Worm (Caenorhabditis elegans) whole organism, L2 larva: ENCODE measurements around the gene F13H8.1.
A peak's percentile ranks its signal among the peaks of the same experiment; 100 is the strongest.

Source experiments
- F13H6.1 ChIP-seq: sonication (generic microtip); optimal IDR thresholded peaks from 2 replicates; lab custom pipeline; 2016; ENCODE audit warnings: missing genetic modification characterization, missing compliant biosample characterization
- R02D3.7 ChIP-seq: fragments of 150-350 bp; optimal IDR thresholded peaks from 2 replicates; lab custom pipeline; 2014; ENCODE audit warnings: missing biosample characterization, missing genetic modification characterization
- Y55F3AM.14 ChIP-seq: fragments of 200-800 bp; sonication (Bioruptor generic); optimal IDR thresholded peaks from 2 replicates; lab custom pipeline; 2018; ENCODE audit warnings: mild to moderate bottlenecking, missing genetic modification characterization, missing compliant biosample characterization
- ZK546.5 ChIP-seq: sonication (generic microtip); optimal IDR thresholded peaks from 2 replicates; lab custom pipeline; 2017; ENCODE audit warnings: missing biosample characterization, missing genetic modification characterization
- alr-1 ChIP-seq: fragments of 150-350 bp; optimal IDR thresholded peaks from 2 replicates; lab custom pipeline; 2014; ENCODE audit warnings: missing biosample characterization, missing genetic modification characterization
- aly-2 ChIP-seq: fragments of 150-350 bp; optimal IDR thresholded peaks from 2 replicates; lab custom pipeline; 2014; ENCODE audit warnings: missing biosample characterization, missing genetic modification characterization
- ama-1 ChIP-seq: fragments of 150-350 bp; optimal IDR thresholded peaks from 2 replicates; lab custom pipeline; 2018; ENCODE audit warnings: inconsistent platforms
- blmp-1 ChIP-seq: sonication (generic microtip); optimal IDR thresholded peaks from 2 replicates; lab custom pipeline; 2017; ENCODE audit warnings: missing genetic modification characterization, mild to moderate bottlenecking, missing compliant biosample characterization, antibody characterized with exemption, moderate library complexity; ENCODE audit not compliant: insufficient read depth
- ceh-16 ChIP-seq: fragments of 150-350 bp; optimal IDR thresholded peaks from 2 replicates; lab custom pipeline; 2014; ENCODE audit warnings: missing biosample characterization, missing genetic modification characterization
- ceh-82 ChIP-seq: fragments of 150-350 bp; optimal IDR thresholded peaks from 2 replicates; lab custom pipeline; 2014; ENCODE audit warnings: missing biosample characterization, missing genetic modification characterization
- crh-2 ChIP-seq: sonication (generic microtip); optimal IDR thresholded peaks from 2 replicates; lab custom pipeline; 2017; ENCODE audit warnings: missing biosample characterization, missing genetic modification characterization
- dmd-4 ChIP-seq: sonication (generic microtip); optimal IDR thresholded peaks from 2 replicates; lab custom pipeline; 2017; ENCODE audit warnings: missing biosample characterization, missing genetic modification characterization
- egl-27 ChIP-seq: sonication (generic microtip); optimal IDR thresholded peaks from 3 replicates; lab custom pipeline; 2017; ENCODE audit warnings: missing biosample characterization, missing genetic modification reagents, missing genetic modification characterization
- elt-1 ChIP-seq: fragments of 150-350 bp; optimal IDR thresholded peaks from 2 replicates; lab custom pipeline; 2014; ENCODE audit warnings: missing biosample characterization, missing genetic modification characterization
- elt-3 ChIP-seq: sonication (generic microtip); optimal IDR thresholded peaks from 2 replicates; lab custom pipeline; 2017; ENCODE audit warnings: missing biosample characterization, missing genetic modification characterization
- fos-1 ChIP-seq: fragments of 150-350 bp; optimal IDR thresholded peaks from 2 replicates; lab custom pipeline; 2014; ENCODE audit warnings: missing biosample characterization, missing genetic modification characterization
- gmeb-1 ChIP-seq: fragments of 150-350 bp; optimal IDR thresholded peaks from 2 replicates; lab custom pipeline; 2014; ENCODE audit warnings: missing biosample characterization, missing genetic modification characterization
- lin-11 ChIP-seq: fragments of 150-350 bp; sonication (generic microtip); optimal IDR thresholded peaks from 2 replicates; lab custom pipeline; 2014; ENCODE audit warnings: missing biosample characterization, missing genetic modification characterization, inconsistent platforms, mixed read lengths
- lin-13 ChIP-seq: fragments of 150-350 bp; optimal IDR thresholded peaks from 2 replicates; lab custom pipeline; 2014; ENCODE audit warnings: missing biosample characterization, missing genetic modification reagents, missing genetic modification characterization
- lin-39 ChIP-seq: fragments of 150-350 bp; optimal IDR thresholded peaks from 2 replicates; lab custom pipeline; 2014; ENCODE audit warnings: missing biosample characterization, missing genetic modification reagents, missing genetic modification characterization
- lsy-2 ChIP-seq, 2 experiments: fragments of 150-350 bp in 1 of 2; sonication (generic microtip) in 1 of 2; optimal IDR thresholded peaks; 2 replicates each; lab custom pipeline; 2014 to 2017; ENCODE audit warnings: missing biosample characterization in 2 of 2, missing genetic modification characterization in 2 of 2
- mbf-1 ChIP-seq: sonication (generic microtip); optimal IDR thresholded peaks from 2 replicates; lab custom pipeline; 2017; ENCODE audit warnings: missing biosample characterization, missing genetic modification characterization
- mdl-1 ChIP-seq, 2 experiments: fragments of 150-350 bp in 1 of 2; sonication (generic microtip) in 1 of 2; optimal IDR thresholded peaks; 2 replicates each; lab custom pipeline; 2017; ENCODE audit warnings: missing biosample characterization in 2 of 2, missing genetic modification characterization in 2 of 2
- nhr-11 ChIP-seq: fragments of 150-350 bp; optimal IDR thresholded peaks from 2 replicates; lab custom pipeline; 2014; ENCODE audit warnings: missing biosample characterization, missing genetic modification characterization
- nhr-12 ChIP-seq: fragments of 150-350 bp; optimal IDR thresholded peaks from 2 replicates; lab custom pipeline; 2014; ENCODE audit warnings: missing biosample characterization, missing genetic modification characterization
- nhr-21 ChIP-seq: fragments of 150-350 bp; optimal IDR thresholded peaks from 2 replicates; lab custom pipeline; 2014; ENCODE audit warnings: missing biosample characterization, missing genetic modification characterization
- nhr-23 ChIP-seq: fragments of 150-350 bp; optimal IDR thresholded peaks from 2 replicates; lab custom pipeline; 2014; ENCODE audit warnings: missing biosample characterization, missing genetic modification reagents, missing genetic modification characterization
- nhr-237 ChIP-seq: fragments of 150-350 bp; optimal IDR thresholded peaks from 2 replicates; lab custom pipeline; 2014; ENCODE audit warnings: missing biosample characterization, missing genetic modification characterization
- nhr-25 ChIP-seq: fragments of 150-350 bp; sonication (generic microtip); optimal IDR thresholded peaks from 3 replicates; lab custom pipeline; 2014; ENCODE audit warnings: missing biosample characterization, missing genetic modification characterization
- nhr-6 ChIP-seq: fragments of 150-350 bp; optimal IDR thresholded peaks from 2 replicates; lab custom pipeline; 2014; ENCODE audit warnings: missing biosample characterization, missing genetic modification characterization
- nhr-77 ChIP-seq: fragments of 150-350 bp; optimal IDR thresholded peaks from 2 replicates; lab custom pipeline; 2014; ENCODE audit warnings: missing biosample characterization, missing genetic modification characterization
- peb-1 ChIP-seq: fragments of 150-350 bp; optimal IDR thresholded peaks from 2 replicates; lab custom pipeline; 2014; ENCODE audit warnings: missing biosample characterization, missing genetic modification characterization
- sem-4 ChIP-seq: fragments of 150-350 bp; optimal IDR thresholded peaks from 2 replicates; lab custom pipeline; 2014; ENCODE audit warnings: missing biosample characterization, missing genetic modification reagents, missing genetic modification characterization
- skn-1 ChIP-seq: sonication (generic microtip); optimal IDR thresholded peaks from 2 replicates; lab custom pipeline; 2017; ENCODE audit warnings: missing biosample characterization, missing genetic modification characterization
- sma-3 ChIP-seq: sonication (generic microtip); optimal IDR thresholded peaks from 2 replicates; lab custom pipeline; 2016; ENCODE audit warnings: missing genetic modification reagents, missing genetic modification characterization, missing compliant biosample characterization
- sma-9 ChIP-seq, 2 experiments: fragments of 150-350 bp in 1 of 2; sonication (generic microtip) in 1 of 2; optimal IDR thresholded peaks; 2 replicates each; lab custom pipeline; 2014 to 2016; ENCODE audit warnings: missing genetic modification characterization in 2 of 2, mild to moderate bottlenecking in 1 of 2, missing biosample characterization in 1 of 2, missing compliant biosample characterization in 1 of 2, missing genetic modification reagents in 1 of 2, moderate library complexity in 1 of 2
- snpc-4 ChIP-seq: fragments of 150-350 bp; optimal IDR thresholded peaks from 2 replicates; lab custom pipeline; 2014; ENCODE audit warnings: missing biosample characterization, missing genetic modification characterization
- unc-39 ChIP-seq: fragments of 150-350 bp; optimal IDR thresholded peaks from 2 replicates; lab custom pipeline; 2014; ENCODE audit warnings: missing biosample characterization, missing genetic modification characterization
- unc-55 ChIP-seq: fragments of 150-350 bp; sonication (generic microtip); optimal IDR thresholded peaks from 3 replicates; lab custom pipeline; 2014; ENCODE audit warnings: missing biosample characterization, missing genetic modification reagents, missing genetic modification characterization
- unc-62 ChIP-seq: fragments of 150-350 bp; optimal IDR thresholded peaks from 2 replicates; lab custom pipeline; 2014; ENCODE audit warnings: missing biosample characterization, missing genetic modification reagents, missing genetic modification characterization
- ztf-11 ChIP-seq: sonication (generic microtip); optimal IDR thresholded peaks from 2 replicates; lab custom pipeline; 2017; ENCODE audit warnings: missing biosample characterization, missing genetic modification characterization
- ztf-4 ChIP-seq: fragments of 150-350 bp; optimal IDR thresholded peaks from 2 replicates; lab custom pipeline; 2014; ENCODE audit warnings: missing biosample characterization, missing genetic modification characterization

The F13H8.1 gene

ce11 chrII:6309198-6309597, 26.0 kb downstream of the F13H8.1 start, which contains the start of gene glb-10:
Gene glb-10 (minus strand): TSS chrII:6309298.
- TF ChIP-seq Y55F3AM.14 (GFP tag; lab: Kevin White, UChicago) (no peak), nhr-12 (no peak), nhr-11 (no peak), lin-11 (tag; lab: Kevin White, UChicago) (no peak), F13H6.1 (tag; lab: Kevin White, UChicago) (no peak), nhr-237 (tag; lab: Kevin White, UChicago) (no peak), mbf-1 (tag; lab: Kevin White, UChicago) (no peak), ama-1 (lab: Kevin White, UChicago) (no peak), R02D3.7 (no peak), blmp-1 (tag; lab: Kevin White, UChicago) (no peak), unc-62 (GFP tag; lab: Kevin White, UChicago) (no peak), elt-1 (tag; lab: Kevin White, UChicago) (no peak), nhr-77 (tag; lab: Kevin White, UChicago) (no peak), elt-3 (tag; lab: Kevin White, UChicago) (no peak), lsy-2 (tag; optimal IDR thresholded peaks at IDR 0.05; lab: Kevin White, UChicago) (no peak), nhr-21 (tag; lab: Kevin White, UChicago) (no peak), fos-1 (tag; lab: Kevin White, UChicago) (no peak), ztf-4 (tag; lab: Kevin White, UChicago) (no peak), ZK546.5 (tag; lab: Kevin White, UChicago) (no peak), ceh-16 (tag; lab: Kevin White, UChicago) (no peak)
- TF ChIP-seq, all 48 proteins: peak for 0

ce11 chrII:6311459-6311858, 28.3 kb downstream of the F13H8.1 start:
- peak in 1 of 2 experiments; percentile 10 for TF ChIP-seq lsy-2 (tag; optimal IDR thresholded peaks at IDR 0.05; lab: Kevin White, UChicago)
- no peak for TF ChIP-seq ztf-4 (tag; lab: Kevin White, UChicago)

- no peak for TF ChIP-seq nhr-6 (tag; lab: Kevin White, UChicago)
- no peak for TF ChIP-seq ZK546.5 (tag; lab: Kevin White, UChicago)
- TF ChIP-seq elt-3 (tag; lab: Kevin White, UChicago) = no peak
- no peak for TF ChIP-seq skn-1
- no peak for TF ChIP-seq sma-3
- no peak for TF ChIP-seq mbf-1 (tag; lab: Kevin White, UChicago)
- TF ChIP-seq ceh-82 (tag; lab: Kevin White, UChicago) = no peak
- no peak for TF ChIP-seq sma-9 (GFP tag; optimal IDR thresholded peaks at IDR 0.05; lab: Kevin White, UChicago)
- no peak for TF ChIP-seq sma-9 (tag; optimal IDR thresholded peaks at IDR 0.05; lab: Kevin White, UChicago)
- TF ChIP-seq aly-2 = no peak
- TF ChIP-seq nhr-25 (tag; lab: Kevin White, UChicago) = no peak
- no peak for TF ChIP-seq gmeb-1 (tag; lab: Kevin White, UChicago)
- no peak for TF ChIP-seq F13H6.1 (tag; lab: Kevin White, UChicago)
- TF ChIP-seq elt-1 (tag; lab: Kevin White, UChicago) = no peak
- TF ChIP-seq peb-1 = no peak
- TF ChIP-seq nhr-23 = no peak
- TF ChIP-seq alr-1 (tag; lab: Kevin White, UChicago) = no peak
These were observed 28.7 kb downstream of the F13H8.1 start for ce11 chrII:6311888-6312287.

DNA sequence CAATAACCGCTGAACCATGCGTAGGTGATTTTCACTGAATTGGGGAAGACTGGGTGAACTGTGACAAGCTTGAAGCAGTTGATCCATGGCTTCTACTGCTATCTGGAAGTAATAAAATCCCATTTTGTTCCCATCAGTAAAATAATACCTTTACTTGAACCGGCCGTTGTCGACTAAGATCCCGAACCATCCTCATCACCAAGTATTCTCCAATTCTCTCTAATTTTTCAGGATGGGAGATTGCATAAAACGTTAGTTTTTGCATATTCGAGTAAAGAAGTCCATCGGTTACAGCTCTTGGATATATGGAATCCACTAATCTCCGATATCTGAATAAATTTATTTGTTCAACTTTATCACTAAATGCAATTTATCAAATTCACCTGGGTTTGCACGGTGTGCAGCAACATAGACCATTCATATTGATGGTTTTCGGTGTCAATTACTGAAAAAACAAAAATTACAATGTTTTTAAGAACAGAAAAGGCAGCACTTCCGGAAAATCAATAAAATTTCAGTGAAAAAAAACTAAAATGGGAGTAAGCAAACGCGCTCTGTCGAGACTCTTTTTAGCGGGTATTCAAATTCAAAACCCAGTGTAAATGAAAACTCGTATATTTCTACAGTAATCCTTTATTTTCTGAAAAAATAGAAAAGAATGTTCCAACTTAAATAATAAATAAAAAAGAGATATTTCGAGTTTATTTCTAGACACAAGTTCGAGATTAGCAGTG, 37.6 kb downstream of the F13H8.1 start, which contains the start of gene efr-3:
Gene efr-3, minus strand, starts transcription at position 505 of the 734 bp plus-strand sequence.
- TF ChIP-seq lin-39 (no peak), lin-13 (GFP tag; lab: Kevin White, UChicago) (peak; percentile 46), F13H6.1 (tag; lab: Kevin White, UChicago) (no peak), skn-1 (no peak), lin-11 (tag; lab: Kevin White, UChicago) (no peak), nhr-77 (tag; lab: Kevin White, UChicago) (no peak), unc-39 (no peak), lsy-2 (tag; optimal IDR thresholded peaks at IDR 0.05; lab: Kevin White, UChicago) (peak; percentile 58 to 79), egl-27 (no peak), ceh-82 (tag; lab: Kevin White, UChicago) (no peak), nhr-6 (tag; lab: Kevin White, UChicago) (no peak), sma-9 (GFP tag; optimal IDR thresholded peaks at IDR 0.05; lab: Kevin White, UChicago) (peak; percentile 16), sma-9 (tag; optimal IDR thresholded peaks at IDR 0.05; lab: Kevin White, UChicago) (no peak), blmp-1 (tag; lab: Kevin White, UChicago) (no peak), snpc-4 (tag; lab: Kevin White, UChicago) (no peak), mdl-1 (tag; optimal IDR thresholded peaks at IDR 0.05; lab: Kevin White, UChicago) (no peak), sem-4 (tag; lab: Kevin White, UChicago) (no peak), elt-1 (tag; lab: Kevin White, UChicago) (no peak), crh-2 (tag; lab: Kevin White, UChicago) (peak; percentile 56), gmeb-1 (tag; lab: Kevin White, UChicago) (peak; percentile 92), nhr-25 (tag; lab: Kevin White, UChicago) (no peak), alr-1 (tag; lab: Kevin White, UChicago) (no peak), ztf-11 (no peak), nhr-12 (no peak), peb-1 (no peak), elt-3 (tag; lab: Kevin White, UChicago) (no peak), dmd-4 (tag; lab: Kevin White, UChicago) (no peak), ZK546.5 (tag; lab: Kevin White, UChicago) (no peak), R02D3.7 (no peak), Y55F3AM.14 (GFP tag; lab: Kevin White, UChicago) (no peak), nhr-21 (tag; lab: Kevin White, UChicago) (no peak), nhr-11 (no peak), unc-55 (peak; percentile 86)
